Worm (Caenorhabditis elegans) whole organism, L3 larva: ENCODE measurements around the gene set-20.
A peak's percentile ranks its signal among the peaks of the same experiment; 100 is the strongest.

Experiments used
- R02D3.7 ChIP-seq: fragments of 150-350 bp; optimal IDR thresholded peaks from 2 replicates; lab custom pipeline; 2014; ENCODE audit warnings: missing biosample characterization, missing genetic modification characterization
- ceh-16 ChIP-seq: sonication (generic microtip); optimal IDR thresholded peaks from 2 replicates; lab custom pipeline; 2017; ENCODE audit warnings: missing biosample characterization, missing genetic modification characterization
- ceh-28 ChIP-seq: fragments of 150-350 bp; optimal IDR thresholded peaks from 2 replicates; lab custom pipeline; 2014; ENCODE audit warnings: missing biosample characterization, missing genetic modification reagents, missing genetic modification characterization
- ceh-82 ChIP-seq: fragments of 150-350 bp; optimal IDR thresholded peaks from 2 replicates; lab custom pipeline; 2014; ENCODE audit warnings: missing biosample characterization, missing genetic modification characterization
- ceh-9 ChIP-seq: sonication (generic microtip); optimal IDR thresholded peaks from 2 replicates; lab custom pipeline; 2018; ENCODE audit warnings: missing biosample characterization, missing genetic modification characterization
- daf-12 ChIP-seq: fragments of 150-350 bp; optimal IDR thresholded peaks from 2 replicates; lab custom pipeline; 2014; ENCODE audit warnings: missing biosample characterization, missing genetic modification reagents, missing genetic modification characterization
- elt-1 ChIP-seq: fragments of 150-350 bp; optimal IDR thresholded peaks from 2 replicates; lab custom pipeline; 2014; ENCODE audit warnings: missing biosample characterization, missing genetic modification characterization
- elt-2 ChIP-seq: sonication (generic microtip); optimal IDR thresholded peaks from 2 replicates; lab custom pipeline; 2016; ENCODE audit warnings: missing genetic modification reagents, mild to moderate bottlenecking, missing genetic modification characterization, missing compliant biosample characterization
- eor-1 ChIP-seq, 2 experiments: fragments of 150-350 bp; optimal IDR thresholded peaks; 2 replicates each; lab custom pipeline; 2014 to 2018; ENCODE audit warnings: missing biosample characterization in 2 of 2, missing genetic modification characterization in 2 of 2
- fkh-10 ChIP-seq: sonication (generic microtip); optimal IDR thresholded peaks from 2 replicates; lab custom pipeline; 2017; ENCODE audit warnings: missing biosample characterization, missing genetic modification reagents, missing genetic modification characterization
- jun-1 ChIP-seq: fragments of 150-350 bp; optimal IDR thresholded peaks from 2 replicates; lab custom pipeline; 2014; ENCODE audit warnings: missing biosample characterization, missing genetic modification reagents, missing genetic modification characterization
- lin-15B ChIP-seq: fragments of 150-350 bp; optimal IDR thresholded peaks from 2 replicates; lab custom pipeline; 2014; ENCODE audit warnings: missing biosample characterization, missing genetic modification characterization
- lsy-12 ChIP-seq: sonication (generic microtip); optimal IDR thresholded peaks from 2 replicates; lab custom pipeline; 2016; ENCODE audit warnings: mild to moderate bottlenecking, missing genetic modification characterization, missing compliant biosample characterization
- mdl-1 ChIP-seq: fragments of 150-350 bp; optimal IDR thresholded peaks from 2 replicates; lab custom pipeline; 2014; ENCODE audit warnings: missing biosample characterization, missing genetic modification characterization
- nhr-12 ChIP-seq: fragments of 150-350 bp; optimal IDR thresholded peaks from 2 replicates; lab custom pipeline; 2014; ENCODE audit warnings: missing biosample characterization, missing genetic modification characterization
- nhr-25 ChIP-seq: sonication (generic microtip); optimal IDR thresholded peaks from 2 replicates; lab custom pipeline; 2017; ENCODE audit warnings: missing biosample characterization, missing genetic modification characterization
- nhr-28 ChIP-seq: fragments of 150-350 bp; optimal IDR thresholded peaks from 2 replicates; lab custom pipeline; 2014; ENCODE audit warnings: missing biosample characterization, missing genetic modification characterization
- nhr-43 ChIP-seq: sonication (generic microtip); optimal IDR thresholded peaks from 2 replicates; lab custom pipeline; 2016; ENCODE audit warnings: mild to moderate bottlenecking, missing genetic modification characterization, missing compliant biosample characterization; ENCODE audit not compliant: poor library complexity, severe bottlenecking
- nhr-67 ChIP-seq: fragments of 150-350 bp; optimal IDR thresholded peaks from 2 replicates; lab custom pipeline; 2014; ENCODE audit warnings: missing biosample characterization, missing genetic modification characterization
- nhr-76 ChIP-seq: fragments of 150-350 bp; sonication (generic microtip); optimal IDR thresholded peaks from 5 replicates; lab custom pipeline; 2014; ENCODE audit warnings: missing biosample characterization, missing genetic modification characterization
- nhr-77 ChIP-seq: fragments of 150-350 bp; optimal IDR thresholded peaks from 2 replicates; lab custom pipeline; 2014; ENCODE audit warnings: missing biosample characterization, missing genetic modification characterization
- pha-4 ChIP-seq: fragments of 150-350 bp; optimal IDR thresholded peaks from 2 replicates; lab custom pipeline; 2014; ENCODE audit warnings: missing biosample characterization, missing genetic modification reagents, missing genetic modification characterization
- pqm-1 ChIP-seq: fragments of 150-350 bp; optimal IDR thresholded peaks from 2 replicates; lab custom pipeline; 2017; ENCODE audit warnings: missing biosample characterization, missing genetic modification characterization, inconsistent platforms
- skn-1 ChIP-seq: fragments of 150-350 bp; optimal IDR thresholded peaks from 2 replicates; lab custom pipeline; 2014; ENCODE audit warnings: missing biosample characterization, missing genetic modification characterization
- snpc-4 ChIP-seq: fragments of 150-350 bp; optimal IDR thresholded peaks from 2 replicates; lab custom pipeline; 2014; ENCODE audit warnings: missing biosample characterization, missing genetic modification characterization
- tbx-2 ChIP-seq: sonication (generic microtip); optimal IDR thresholded peaks from 2 replicates; lab custom pipeline; 2016; ENCODE audit warnings: mild to moderate bottlenecking, missing genetic modification characterization, missing compliant biosample characterization
- ztf-11 ChIP-seq: fragments of 150-350 bp; optimal IDR thresholded peaks from 2 replicates; lab custom pipeline; 2014; ENCODE audit warnings: missing biosample characterization, missing genetic modification characterization

The set-20 gene

DNA sequence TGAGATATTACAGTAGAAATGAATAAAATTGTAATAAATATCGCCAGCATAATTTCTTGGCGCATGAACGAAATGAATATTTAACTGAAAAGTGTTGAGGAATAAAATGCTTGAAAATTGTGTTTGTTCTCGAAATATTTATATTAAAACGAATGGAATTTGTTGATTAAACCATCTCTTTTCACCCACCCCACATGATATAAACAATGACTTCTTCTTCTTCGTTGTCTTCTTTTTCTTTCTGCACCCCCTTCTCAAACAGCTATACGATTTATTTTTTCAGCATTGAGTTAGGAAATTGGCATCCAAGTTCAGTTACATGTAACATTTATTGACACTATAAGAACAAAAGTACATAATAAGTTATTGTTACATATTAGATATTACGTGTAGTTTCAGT is 34.2 kb upstream of the set-20 start, which contains the start of gene C41G11.1:
Gene C41G11.1 (minus strand): TSS at position 101 of the 400 bp plus-strand sequence.
- TF ChIP-seq nhr-67 (tag; lab: Kevin White, UChicago) (no peak), nhr-25 (tag; lab: Kevin White, UChicago) (no peak), snpc-4 (tag; lab: Kevin White, UChicago) (no peak), nhr-12 (tag; lab: Kevin White, UChicago) (no peak), lin-15B (tag; lab: Kevin White, UChicago) (no peak), fkh-10 (GFP tag; lab: Kevin White, UChicago) (no peak), nhr-77 (tag; lab: Kevin White, UChicago) (no peak), skn-1 (tag; lab: Kevin White, UChicago) (no peak)

DNA sequence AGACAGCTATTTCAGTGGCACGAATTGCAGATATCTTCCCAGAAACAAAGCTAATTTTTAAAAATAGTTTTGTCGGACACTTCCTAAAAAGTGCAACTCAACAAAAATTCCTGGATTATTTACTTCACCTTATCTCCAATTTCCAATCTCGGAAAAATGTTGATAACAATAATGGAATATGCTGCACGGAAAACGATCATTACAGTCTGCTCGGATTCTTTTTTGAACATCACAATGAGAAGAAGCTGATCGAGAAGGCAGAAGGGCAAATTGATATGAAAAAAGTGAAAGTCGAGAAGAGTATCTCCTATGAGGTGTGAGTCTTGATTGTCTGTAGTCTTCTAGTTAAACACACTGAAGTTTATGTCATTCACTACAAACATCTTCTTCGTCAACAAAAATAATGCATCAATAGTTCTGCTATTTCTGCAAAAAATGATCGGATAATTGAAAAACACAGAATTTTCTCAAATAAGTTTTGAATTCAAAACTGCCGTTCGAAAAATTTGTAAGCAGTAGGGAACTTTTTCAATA is 29.9 kb upstream of the set-20 start:
- no peak for TF ChIP-seq nhr-76 (tag; lab: Kevin White, UChicago)
- TF ChIP-seq nhr-43, result no peak
- peak; percentile 28 for TF ChIP-seq elt-2 (tag; lab: Kevin White, UChicago)
- no peak for TF ChIP-seq ceh-9
- TF ChIP-seq elt-1 (tag; lab: Kevin White, UChicago), result no peak

DNA sequence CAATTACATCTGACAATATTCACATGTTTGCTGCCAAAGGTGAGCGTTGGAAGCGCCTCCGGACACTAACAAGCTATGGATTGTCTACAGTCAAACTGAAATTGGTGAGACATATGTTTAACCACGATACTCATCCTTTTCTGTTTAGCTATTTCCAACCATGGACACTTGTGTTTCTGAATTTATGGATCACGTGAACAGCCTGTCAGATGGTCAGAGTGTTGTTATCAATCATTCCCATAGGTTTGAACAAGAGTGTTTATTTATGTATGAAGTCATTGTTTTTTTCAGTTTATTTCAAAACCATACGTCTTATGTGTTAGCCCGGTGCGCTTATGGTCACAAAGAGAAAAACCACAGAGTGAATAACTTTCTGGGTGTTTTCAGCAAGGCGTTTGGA is 29.4 kb upstream of the set-20 start:
- TF ChIP-seq ceh-16 (tag; lab: Kevin White, UChicago) (no peak), ztf-11 (tag; lab: Kevin White, UChicago) (no peak), eor-1 (tag; optimal IDR thresholded peaks at IDR 0.05; lab: Kevin White, UChicago) (no peak), nhr-28 (tag; lab: Kevin White, UChicago) (no peak), skn-1 (tag; lab: Kevin White, UChicago) (no peak), pha-4 (tag; lab: Kevin White, UChicago) (peak; percentile 25), elt-2 (tag; lab: Kevin White, UChicago) (no peak), jun-1 (tag; lab: Kevin White, UChicago) (no peak), ceh-9 (no peak), pqm-1 (tag; lab: Kevin White, UChicago) (peak; percentile 17)

DNA sequence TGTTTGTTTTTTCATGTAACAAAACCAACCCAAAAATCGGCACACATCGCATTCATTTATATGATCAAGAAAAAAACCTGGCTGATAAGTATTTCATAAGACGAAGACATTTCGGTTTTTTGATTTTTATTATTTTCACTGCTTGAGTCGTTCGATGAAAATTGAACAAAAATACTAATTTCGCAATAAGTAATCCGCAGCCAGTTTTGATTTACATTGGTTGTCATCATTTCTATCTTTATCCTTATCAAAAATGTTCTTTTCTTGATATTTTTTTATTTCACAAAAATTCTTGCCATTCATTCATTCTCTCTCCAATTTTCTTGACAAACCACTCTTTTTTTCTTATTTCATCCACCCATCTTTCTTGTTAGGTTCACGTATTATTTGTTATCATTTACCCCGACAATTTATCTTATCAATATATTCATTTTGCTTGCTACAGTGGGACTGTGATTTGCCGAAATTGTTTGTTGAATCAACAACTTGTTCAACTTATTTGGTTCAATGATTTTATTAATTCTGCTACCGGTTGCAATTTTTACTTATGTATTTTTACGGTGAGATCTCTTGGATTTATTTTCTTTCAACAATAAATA is 28.2 kb upstream of the set-20 start, which contains the start of gene cyp-43A1:
Gene cyp-43A1 (plus strand): TSS at position 446 of the 599 bp plus-strand sequence.
- TF ChIP-seq tbx-2 (tag; lab: Kevin White, UChicago), result no peak
- no peak for TF ChIP-seq ceh-82
- peak; percentile 71 for TF ChIP-seq elt-2 (tag; lab: Kevin White, UChicago)
- TF ChIP-seq, all 47 proteins: peak for 1

DNA sequence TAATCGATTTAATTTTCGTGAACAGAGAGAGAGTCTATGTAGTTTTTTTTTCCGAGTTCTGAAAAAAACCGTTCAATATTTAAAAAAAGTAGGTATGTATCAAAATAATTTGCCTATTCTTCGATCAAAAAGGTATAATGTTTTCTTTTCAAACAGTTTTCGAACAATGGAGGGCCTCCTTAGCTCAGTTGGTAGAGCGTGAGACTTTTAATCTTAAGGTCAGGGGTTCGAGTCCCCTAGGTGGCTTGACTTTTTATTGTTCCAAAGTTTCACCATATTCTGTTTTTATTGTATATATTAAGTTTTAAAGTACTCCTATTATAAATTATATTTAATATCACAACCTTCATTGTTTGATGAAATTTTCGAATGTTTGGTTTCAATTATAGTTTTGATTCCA is 27.5 kb upstream of the set-20 start:
- TF ChIP-seq ceh-28 (no peak), ceh-82 (no peak), elt-2 (tag; lab: Kevin White, UChicago) (peak; percentile 28), lsy-12 (peak; percentile 11), nhr-43 (peak; percentile 59)

DNA sequence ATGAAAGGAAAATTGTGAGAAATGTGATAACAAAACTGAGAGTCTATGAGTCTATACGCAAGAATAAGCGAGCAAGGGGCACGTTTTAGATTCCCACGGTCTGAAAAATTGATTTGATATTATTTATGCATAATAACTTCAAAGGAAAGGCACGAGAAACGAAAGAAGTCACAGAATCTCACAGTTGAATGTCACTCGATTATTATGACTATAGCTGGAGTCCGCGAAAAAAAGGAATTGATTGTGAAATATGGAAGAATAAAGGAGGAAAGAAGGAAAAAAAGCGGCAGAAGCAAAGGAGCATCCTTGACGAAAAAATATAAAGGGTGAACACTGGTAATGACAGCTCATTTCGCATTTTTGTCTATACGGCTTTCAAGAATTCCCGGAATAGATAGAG is 24.7 kb upstream of the set-20 start, which contains the start of gene cat-1:
Gene cat-1 (minus strand): TSS at position 101 of the 400 bp plus-strand sequence.
- TF ChIP-seq fkh-10 (GFP tag; lab: Kevin White, UChicago), result no peak
- TF ChIP-seq nhr-28 (tag; lab: Kevin White, UChicago), result no peak
- TF ChIP-seq nhr-25 (tag; lab: Kevin White, UChicago), result no peak
- TF ChIP-seq pqm-1 (tag; lab: Kevin White, UChicago), result no peak
- no peak for TF ChIP-seq ceh-16 (tag; lab: Kevin White, UChicago)
- TF ChIP-seq pha-4 (tag; lab: Kevin White, UChicago), result no peak
- no peak for TF ChIP-seq daf-12 (tag; lab: Kevin White, UChicago)
- TF ChIP-seq R02D3.7, result no peak
- no peak for TF ChIP-seq mdl-1 (tag; lab: Kevin White, UChicago)

DNA sequence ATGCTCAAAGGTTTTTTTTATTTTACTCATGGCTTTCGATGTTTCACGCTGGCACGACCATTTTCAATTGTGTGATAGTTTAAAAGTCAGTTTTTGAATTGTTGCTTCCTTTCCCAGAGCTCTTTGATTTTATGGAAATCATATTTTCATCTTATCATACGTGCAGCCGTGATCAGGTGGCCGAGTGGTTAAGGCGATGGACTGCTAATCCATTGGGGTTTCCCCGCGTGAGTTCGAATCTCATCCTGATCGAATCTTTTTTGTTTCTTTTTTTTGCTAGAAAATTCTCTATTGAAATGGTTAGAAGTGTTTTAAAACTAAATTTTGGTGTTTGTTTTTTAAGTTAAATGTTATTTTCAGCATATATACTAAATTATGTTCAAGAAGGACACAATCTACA is 23.2 kb upstream of the set-20 start:
- TF ChIP-seq lin-15B (tag; lab: Kevin White, UChicago) (no peak), fkh-10 (GFP tag; lab: Kevin White, UChicago) (no peak), elt-1 (tag; lab: Kevin White, UChicago) (no peak), elt-2 (tag; lab: Kevin White, UChicago) (peak; percentile 3), jun-1 (tag; lab: Kevin White, UChicago) (no peak)
